Fruit fly (Drosophila melanogaster) S2 (cell line): Measurements from ENCODE around the gene jub.

Source experiments
- CG8478 ChIP-seq: fragments of >200 bp; optimal IDR thresholded peaks from 2 replicates; lab custom pipeline; 2018
- CTCF ChIP-seq, 2 experiments: fragments of >200 bp; optimal IDR thresholded peaks; 2 replicates each; lab custom pipeline; 2018

- TF ChIP-seq CG8478 (lab: Kevin White, UChicago) (no peak), CTCF (optimal IDR thresholded peaks at IDR 0.05; lab: Kevin White, UChicago) (no peak)
Measured at dm6 chrX:13788973-13789682, 41.0 kb downstream of the jub start.
